Worm (Caenorhabditis elegans) whole organism, late embryonic: ENCODE data around the gene ears-2.
A peak's percentile ranks its signal among the peaks of the same experiment; 100 is the strongest.

ENCODE experiments used
- C38D4.7 ChIP-seq: fragments of 200-800 bp; sonication (Bioruptor generic); optimal IDR thresholded peaks from 2 replicates; lab custom pipeline; 2018; ENCODE audit warnings: mild to moderate bottlenecking, missing genetic modification characterization, moderate library complexity, missing compliant biosample characterization
- T23F11.4 ChIP-seq: fragments of 200-800 bp; sonication (Bioruptor generic); optimal IDR thresholded peaks from 2 replicates; lab custom pipeline; 2018; ENCODE audit warnings: mild to moderate bottlenecking, missing genetic modification characterization, missing compliant biosample characterization
- ahr-1 ChIP-seq: sonication (generic microtip); optimal IDR thresholded peaks from 2 replicates; lab custom pipeline; 2016; ENCODE audit warnings: missing genetic modification characterization, missing compliant biosample characterization
- ama-1 ChIP-seq: fragments of 150-350 bp; optimal IDR thresholded peaks from 2 replicates; lab custom pipeline; 2014
- ceh-14 ChIP-seq: sonication (generic microtip); optimal IDR thresholded peaks from 2 replicates; lab custom pipeline; 2016; ENCODE audit warnings: missing genotype, missing genetic modification characterization, missing compliant biosample characterization
- ceh-18 ChIP-seq: sonication (generic microtip); optimal IDR thresholded peaks from 2 replicates; lab custom pipeline; 2016; ENCODE audit warnings: missing genetic modification characterization, missing compliant biosample characterization
- ceh-19 ChIP-seq: fragments of 200-800 bp; sonication (Bioruptor generic); optimal IDR thresholded peaks from 2 replicates; lab custom pipeline; 2018; ENCODE audit warnings: mild to moderate bottlenecking, missing genetic modification characterization, missing compliant biosample characterization
- ceh-2 ChIP-seq: sonication (generic microtip); optimal IDR thresholded peaks from 2 replicates; lab custom pipeline; 2016; ENCODE audit warnings: missing genotype, missing genetic modification characterization, missing compliant biosample characterization
- ceh-22 ChIP-seq: sonication (generic microtip); optimal IDR thresholded peaks from 2 replicates; lab custom pipeline; 2017; ENCODE audit warnings: missing biosample characterization, missing genetic modification characterization
- ceh-24 ChIP-seq: sonication (generic microtip); optimal IDR thresholded peaks from 2 replicates; lab custom pipeline; 2016; ENCODE audit warnings: mild to moderate bottlenecking, missing genetic modification characterization, missing compliant biosample characterization
- ceh-30 ChIP-seq: fragments of 150-350 bp; optimal IDR thresholded peaks from 2 replicates; lab custom pipeline; 2014; ENCODE audit warnings: missing biosample characterization, missing genetic modification characterization
- ceh-34 ChIP-seq: sonication (generic microtip); optimal IDR thresholded peaks from 2 replicates; lab custom pipeline; 2016; ENCODE audit warnings: mild to moderate bottlenecking, missing genetic modification characterization, missing compliant biosample characterization
- ceh-9 ChIP-seq: sonication (generic microtip); optimal IDR thresholded peaks from 2 replicates; lab custom pipeline; 2016; ENCODE audit warnings: mild to moderate bottlenecking, missing genetic modification characterization, inconsistent platforms, missing compliant biosample characterization
- che-1 ChIP-seq: sonication (generic microtip); optimal IDR thresholded peaks from 2 replicates; lab custom pipeline; 2016; ENCODE audit warnings: mild to moderate bottlenecking, missing genetic modification characterization, missing compliant biosample characterization
- dmd-4 ChIP-seq: sonication (generic microtip); optimal IDR thresholded peaks from 2 replicates; lab custom pipeline; 2016; ENCODE audit warnings: borderline replicate concordance, missing genetic modification characterization, missing compliant biosample characterization
- dve-1 ChIP-seq: sonication (generic microtip); optimal IDR thresholded peaks from 2 replicates; lab custom pipeline; 2017; ENCODE audit warnings: antibody characterized with exemption, mild to moderate bottlenecking, missing genetic modification characterization, missing compliant biosample characterization
- elt-2 ChIP-seq: sonication (generic microtip); optimal IDR thresholded peaks from 2 replicates; lab custom pipeline; 2016; ENCODE audit warnings: missing genetic modification reagents, missing genetic modification characterization, missing compliant biosample characterization
- elt-4 ChIP-seq: sonication (generic microtip); optimal IDR thresholded peaks from 2 replicates; lab custom pipeline; 2016; ENCODE audit warnings: missing genetic modification characterization, missing compliant biosample characterization
- ets-4 ChIP-seq: sonication (generic microtip); optimal IDR thresholded peaks from 2 replicates; lab custom pipeline; 2016; ENCODE audit warnings: missing genetic modification characterization, missing compliant biosample characterization
- fax-1 ChIP-seq: sonication (generic microtip); optimal IDR thresholded peaks from 2 replicates; lab custom pipeline; 2016; ENCODE audit warnings: missing genotype, missing genetic modification characterization, missing compliant biosample characterization
- hlh-15 ChIP-seq: sonication (generic microtip); optimal IDR thresholded peaks from 2 replicates; lab custom pipeline; 2016; ENCODE audit warnings: missing genetic modification characterization, missing compliant biosample characterization
- hlh-6 ChIP-seq: sonication (generic microtip); optimal IDR thresholded peaks from 2 replicates; lab custom pipeline; 2016; ENCODE audit warnings: missing genotype, missing genetic modification characterization, missing compliant biosample characterization
- hlh-8 ChIP-seq: sonication (generic microtip); optimal IDR thresholded peaks from 2 replicates; lab custom pipeline; 2016; ENCODE audit warnings: missing genotype, missing genetic modification characterization, missing compliant biosample characterization
- lin-11 ChIP-seq: fragments of 200-800 bp; sonication (Bioruptor generic); optimal IDR thresholded peaks from 2 replicates; lab custom pipeline; 2018; ENCODE audit warnings: mild to moderate bottlenecking, missing genetic modification characterization, missing compliant biosample characterization
- madf-2 ChIP-seq: sonication (generic microtip); optimal IDR thresholded peaks from 2 replicates; lab custom pipeline; 2017; ENCODE audit warnings: missing genetic modification characterization, missing compliant biosample characterization
- nfya-1 ChIP-seq: sonication (generic microtip); optimal IDR thresholded peaks from 2 replicates; lab custom pipeline; 2017; ENCODE audit warnings: missing genetic modification characterization, mild to moderate bottlenecking, missing compliant biosample characterization, antibody characterized with exemption, moderate library complexity
- odd-2 ChIP-seq: sonication (generic microtip); optimal IDR thresholded peaks from 2 replicates; lab custom pipeline; 2017; ENCODE audit warnings: antibody characterized with exemption, mild to moderate bottlenecking, missing genetic modification characterization, missing compliant biosample characterization
- pag-3 ChIP-seq: sonication (generic microtip); optimal IDR thresholded peaks from 2 replicates; lab custom pipeline; 2016; ENCODE audit warnings: missing compliant biosample characterization, missing genetic modification characterization, borderline replicate concordance
- pat-9 ChIP-seq: fragments of 200-800 bp; sonication (Bioruptor generic); optimal IDR thresholded peaks from 2 replicates; lab custom pipeline; 2018; ENCODE audit warnings: mild to moderate bottlenecking, missing genetic modification characterization, moderate library complexity, missing compliant biosample characterization
- pax-1 ChIP-seq: fragments of 150-350 bp; optimal IDR thresholded peaks from 2 replicates; lab custom pipeline; 2014; ENCODE audit warnings: missing biosample characterization, missing genetic modification characterization
- pha-2 ChIP-seq: sonication (generic microtip); optimal IDR thresholded peaks from 2 replicates; lab custom pipeline; 2017; ENCODE audit warnings: mild to moderate bottlenecking, missing genetic modification characterization, missing compliant biosample characterization
- pha-4 ChIP-seq: fragments of 150-350 bp; optimal IDR thresholded peaks from 2 replicates; lab custom pipeline; 2018; ENCODE audit warnings: missing biosample characterization, missing genetic modification reagents, missing genetic modification characterization
- rnt-1 ChIP-seq: sonication (generic microtip); optimal IDR thresholded peaks from 2 replicates; lab custom pipeline; 2016; ENCODE audit warnings: missing genetic modification characterization, missing compliant biosample characterization
- sdc-2 ChIP-seq: sonication (generic microtip); optimal IDR thresholded peaks from 2 replicates; lab custom pipeline; 2016; ENCODE audit warnings: missing genotype, missing genetic modification characterization, missing compliant biosample characterization
- sox-2 ChIP-seq: fragments of 200-800 bp; sonication (Bioruptor generic); IDR thresholded peaks from 2 replicates; pipeline ENCODE4 v1.3.6; 2022; ENCODE audit warnings: missing genetic modification reagents, missing genetic modification characterization, missing compliant biosample characterization
- sox-4 ChIP-seq: sonication (generic microtip); optimal IDR thresholded peaks from 2 replicates; lab custom pipeline; 2017; ENCODE audit warnings: mild to moderate bottlenecking, missing genetic modification characterization, inconsistent platforms, missing compliant biosample characterization
- tbx-2 ChIP-seq: sonication (generic microtip); optimal IDR thresholded peaks from 2 replicates; lab custom pipeline; 2016; ENCODE audit warnings: missing genetic modification characterization, missing compliant biosample characterization
- ttx-3 ChIP-seq: sonication (generic microtip); optimal IDR thresholded peaks from 2 replicates; lab custom pipeline; 2016; ENCODE audit warnings: missing genetic modification reagents, missing genetic modification characterization, missing compliant biosample characterization
- unc-3 ChIP-seq, 2 experiments: fragments of 200-800 bp in 1 of 2; sonication (Bioruptor generic) in 1 of 2; sonication (generic microtip) in 1 of 2; conservative IDR thresholded peaks in 1 of 2; optimal IDR thresholded peaks in 1 of 2; 2 replicates each; pipeline versions ENCODE4 v1.3.6 to Lab custom; 2016 to 2022; ENCODE audit warnings: missing compliant biosample characterization in 2 of 2, missing genetic modification characterization in 2 of 2, missing genetic modification reagents in 1 of 2
- unc-55 ChIP-seq: sonication (generic microtip); optimal IDR thresholded peaks from 2 replicates; lab custom pipeline; 2017; ENCODE audit warnings: missing biosample characterization, missing genetic modification reagents, missing genetic modification characterization
- zip-5 ChIP-seq: sonication (generic microtip); optimal IDR thresholded peaks from 2 replicates; lab custom pipeline; 2016; ENCODE audit warnings: missing genetic modification characterization, missing compliant biosample characterization
- ztf-16 ChIP-seq: sonication (generic microtip); optimal IDR thresholded peaks from 2 replicates; lab custom pipeline; 2017; ENCODE audit warnings: missing genetic modification characterization, missing compliant biosample characterization

ears-2 gene

DNA sequence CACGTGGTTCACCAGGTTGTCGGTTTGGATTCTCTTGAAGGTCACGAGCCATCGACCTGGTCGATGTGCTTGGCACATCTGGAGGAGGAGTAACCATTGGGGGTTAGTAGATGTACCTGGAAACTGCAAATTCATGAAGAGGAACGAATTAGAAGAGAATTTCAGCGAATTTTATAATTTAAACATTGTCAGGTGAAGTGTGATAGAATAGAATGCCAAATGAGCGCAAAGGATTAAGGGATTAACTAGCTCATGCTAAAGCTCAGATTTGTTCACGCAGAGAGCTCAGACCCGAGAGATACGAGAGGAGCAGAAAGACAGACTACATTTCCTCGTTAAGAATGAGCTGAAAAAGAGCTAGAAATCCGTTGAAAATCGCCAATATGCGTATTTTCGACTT, 34.8 kb upstream of the ears-2 start, which contains the start of gene daf-18:
TSS of gene daf-18 (minus strand) at position 126 of the 400 bp plus-strand sequence.
- TF ChIP-seq fax-1: no peak
- TF ChIP-seq dve-1 (tag; lab: Kevin White, UChicago): peak; percentile 3
- no peak for TF ChIP-seq ahr-1 (tag; lab: Kevin White, UChicago)

DNA sequence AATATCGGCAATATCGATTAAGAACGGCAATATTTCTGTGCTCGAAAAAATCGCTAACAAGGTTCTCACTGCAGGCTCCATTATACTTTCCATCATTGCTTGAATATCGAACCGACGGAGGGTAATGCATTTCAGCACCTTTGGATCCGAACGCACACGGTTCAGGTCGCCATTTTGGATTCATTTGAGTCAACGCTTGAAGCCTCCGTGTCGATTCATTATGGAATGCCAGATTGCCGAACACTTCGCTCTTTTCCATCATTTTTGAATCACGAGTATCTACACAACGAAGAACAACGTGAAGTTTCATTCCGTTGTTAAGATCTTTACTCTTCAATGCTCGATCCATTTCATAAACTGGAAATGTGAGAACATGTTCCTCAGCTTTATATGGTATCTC, 31.8 kb upstream of the ears-2 start:
- TF ChIP-seq elt-2 (tag; lab: Kevin White, UChicago) (no peak), unc-55 (no peak), ceh-30 (tag; lab: Kevin White, UChicago) (no peak), ahr-1 (tag; lab: Kevin White, UChicago) (no peak), ama-1 (lab: Kevin White, UChicago) (no peak), pag-3 (no peak), ztf-16 (tag; lab: Kevin White, UChicago) (no peak), ceh-19 (GFP tag; lab: Kevin White, UChicago) (no peak), ceh-22 (tag; lab: Kevin White, UChicago) (no peak), T23F11.4 (GFP tag; lab: Kevin White, UChicago) (no peak), ets-4 (tag; lab: Kevin White, UChicago) (no peak), hlh-6 (tag; lab: Kevin White, UChicago) (no peak)
- TF ChIP-seq, all 69 proteins: peak for 0

DNA sequence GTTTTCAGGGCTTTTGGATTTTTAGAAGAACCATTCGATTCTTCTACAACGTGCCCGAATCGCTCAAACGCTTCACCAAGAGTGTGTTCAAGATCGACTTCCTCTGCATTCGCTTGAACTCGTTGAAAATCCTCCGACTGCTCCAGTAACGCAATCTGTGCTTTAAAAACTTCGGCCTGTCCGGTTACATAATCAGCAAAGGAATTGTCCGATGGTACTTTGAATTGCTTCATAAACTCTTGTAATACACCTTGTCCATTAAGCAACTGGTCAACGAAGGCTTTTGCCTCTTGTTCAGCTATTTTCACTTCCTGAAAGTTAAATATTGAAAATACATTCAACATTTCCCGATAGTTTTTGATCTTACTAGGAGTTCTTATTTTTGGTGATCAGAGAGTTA, 30.4 kb upstream of the ears-2 start:
- TF ChIP-seq rnt-1 (tag; lab: Kevin White, UChicago) (no peak), ceh-9 (no peak), unc-3 (GFP tag; conservative IDR thresholded peaks at IDR 0.05; lab: Robert Waterston, UW) (no peak), unc-3 (tag; optimal IDR thresholded peaks at IDR 0.05; lab: Kevin White, UChicago) (no peak), pag-3 (no peak), elt-2 (tag; lab: Kevin White, UChicago) (no peak)

DNA sequence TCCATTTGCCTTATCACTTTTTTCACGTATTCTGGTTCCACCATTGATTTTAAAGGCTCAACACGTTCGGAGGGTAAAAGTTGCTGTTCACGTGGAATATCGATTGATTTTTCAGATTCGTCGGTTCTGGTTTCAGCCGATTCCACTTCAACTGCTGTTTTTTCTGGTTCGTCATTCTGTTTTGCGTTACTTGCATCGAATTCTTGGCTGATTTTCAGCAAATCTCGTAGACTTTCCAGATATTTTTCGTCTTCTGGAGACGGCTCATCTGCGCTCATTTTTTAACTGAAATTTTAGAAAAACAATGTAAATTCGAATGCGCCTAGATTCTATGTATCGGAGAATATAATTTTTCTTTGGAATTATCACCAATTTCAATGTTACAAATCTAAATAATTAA, 29.4 kb upstream of the ears-2 start, which contains the start of gene eri-1:
TSS of gene eri-1 (minus strand) at position 285 of the 400 bp plus-strand sequence.
- TF ChIP-seq ceh-24 (tag; lab: Kevin White, UChicago) (no peak), zip-5 (tag; lab: Kevin White, UChicago) (no peak), hlh-8 (tag; lab: Kevin White, UChicago) (no peak), sdc-2 (tag; lab: Kevin White, UChicago) (no peak), ceh-2 (tag; lab: Kevin White, UChicago) (no peak), rnt-1 (tag; lab: Kevin White, UChicago) (no peak), ahr-1 (tag; lab: Kevin White, UChicago) (no peak), che-1 (tag; lab: Kevin White, UChicago) (no peak), odd-2 (no peak)

DNA sequence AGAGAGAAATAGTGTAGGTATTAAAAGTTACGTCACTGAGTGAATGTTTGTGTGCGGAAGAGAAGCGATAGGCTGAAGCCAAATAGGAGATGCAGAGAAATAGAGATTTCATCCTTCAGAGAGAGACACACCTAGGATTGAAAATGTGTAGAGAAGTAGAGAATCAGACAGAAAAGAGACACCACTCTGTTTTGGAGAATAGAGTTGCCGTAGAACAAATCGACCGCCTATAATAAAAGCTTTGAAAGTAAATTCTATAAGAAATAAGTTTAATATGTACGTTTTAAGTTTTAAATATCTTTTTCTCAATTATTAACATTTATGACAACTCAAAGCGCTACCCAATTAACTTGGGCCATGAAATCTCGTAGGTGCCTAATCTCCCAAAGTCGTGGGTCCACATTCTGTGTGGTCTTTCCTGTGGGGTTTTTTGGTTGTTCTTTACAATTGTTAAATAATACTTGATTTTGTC, 20.2 kb upstream of the ears-2 start, which contains the start of gene T07A9.12:
TSS of gene T07A9.12 (plus strand) at position 448 of the 472 bp plus-strand sequence.
- peak; percentile 56 for TF ChIP-seq pax-1 (tag; lab: Kevin White, UChicago)
- no peak for TF ChIP-seq T23F11.4 (GFP tag; lab: Kevin White, UChicago)
- peak; percentile 84 for TF ChIP-seq elt-2 (tag; lab: Kevin White, UChicago)
- TF ChIP-seq C38D4.7 (GFP tag; lab: Kevin White, UChicago): no peak
- peak; percentile 26 for TF ChIP-seq ttx-3 (tag; lab: Kevin White, UChicago)
- no peak for TF ChIP-seq sox-2 (GFP tag; lab: Robert Waterston, UW)
- peak; percentile 57 for TF ChIP-seq madf-2 (tag; lab: Kevin White, UChicago)
- TF ChIP-seq rnt-1 (tag; lab: Kevin White, UChicago): peak; percentile 80
- TF ChIP-seq pat-9 (tag; lab: Kevin White, UChicago): no peak
- TF ChIP-seq ama-1 (lab: Kevin White, UChicago): no peak
- TF ChIP-seq che-1 (tag; lab: Kevin White, UChicago): no peak
- no peak for TF ChIP-seq elt-4
- TF ChIP-seq odd-2: no peak
- TF ChIP-seq ceh-34 (tag; lab: Kevin White, UChicago): peak; percentile 61
- no peak for TF ChIP-seq lin-11
- TF ChIP-seq pha-2: peak; percentile 58
- no peak for TF ChIP-seq ceh-30 (tag; lab: Kevin White, UChicago)
- no peak for TF ChIP-seq ceh-24 (tag; lab: Kevin White, UChicago)
- TF ChIP-seq pha-4 (tag; lab: Kevin White, UChicago): no peak
- TF ChIP-seq nfya-1 (tag; lab: Kevin White, UChicago): peak; percentile 70
- TF ChIP-seq ahr-1 (tag; lab: Kevin White, UChicago): peak; percentile 54
- TF ChIP-seq ceh-14 (tag; lab: Kevin White, UChicago): peak; percentile 65
- TF ChIP-seq hlh-15: peak; percentile 62
- peak; percentile 91 for TF ChIP-seq tbx-2 (tag; lab: Kevin White, UChicago)
- peak; percentile 50 for TF ChIP-seq ceh-18 (tag; lab: Kevin White, UChicago)
- no peak for TF ChIP-seq sox-4 (tag; lab: Kevin White, UChicago)
- TF ChIP-seq ceh-9: no peak
- peak; percentile 34 for TF ChIP-seq dmd-4 (tag; lab: Kevin White, UChicago)
- peak; percentile 62 for TF ChIP-seq pag-3
- peak; percentile 26 for TF ChIP-seq ceh-19 (GFP tag; lab: Kevin White, UChicago)
